Fruit fly (Drosophila melanogaster) whole organism, embryonic: Measurements from ENCODE around the gene CG10602.

ENCODE experiments used
- Atf6 ChIP-seq: fragments of 200-800 bp; sonication (Bioruptor generic); IDR thresholded peaks from 2 replicates; pipeline ENCODE4 v1.3.6; 2022; ENCODE audit warnings: missing biosample characterization, missing genetic modification characterization
- Awh ChIP-seq: fragments of 200-800 bp; sonication (Bioruptor generic); IDR thresholded peaks from 2 replicates; pipeline ENCODE4, ENCODE4 v1.3.6; 2022; ENCODE audit warnings: missing biosample characterization, missing genetic modification characterization
- CG11504 ChIP-seq: fragments of 200-800 bp; sonication (Bioruptor generic); optimal IDR thresholded peaks from 3 replicates; lab custom pipeline; 2019; ENCODE audit warnings: missing biosample characterization, mild to moderate bottlenecking, missing genetic modification characterization, moderate library complexity
- CG12155 ChIP-seq: fragments of 200-800 bp; sonication (Bioruptor generic); optimal IDR thresholded peaks from 3 replicates; lab custom pipeline; 2016; ENCODE audit warnings: missing biosample characterization, missing genetic modification characterization
- CG14441 ChIP-seq: fragments of 200-800 bp; sonication (Bioruptor generic); IDR thresholded peaks from 2 replicates; pipeline ENCODE4 v1.3.6; 2022; ENCODE audit warnings: missing biosample characterization, missing genetic modification characterization
- CG14667 ChIP-seq: fragments of 200-800 bp; sonication (Bioruptor generic); IDR thresholded peaks from 2 replicates; pipeline ENCODE4 v1.3.6; 2022; ENCODE audit warnings: missing biosample characterization, missing genetic modification characterization
- CG14710 ChIP-seq: fragments of 200-800 bp; sonication (Bioruptor generic); optimal IDR thresholded peaks from 3 replicates; lab custom pipeline; 2019; ENCODE audit warnings: missing biosample characterization, mild to moderate bottlenecking, missing genetic modification characterization, moderate library complexity
- CG15269 ChIP-seq: fragments of 200-800 bp; sonication (Bioruptor generic); optimal IDR thresholded peaks from 2 replicates; lab custom pipeline; 2018; ENCODE audit warnings: missing biosample characterization, mild to moderate bottlenecking, missing genetic modification characterization, moderate library complexity
- CG16813 ChIP-seq: fragments of 200-800 bp; sonication (Bioruptor generic); IDR thresholded peaks from 3 replicates; pipeline ENCODE4 v1.3.6; 2022; ENCODE audit warnings: missing biosample characterization, missing genetic modification characterization; ENCODE audit not compliant: partially characterized antibody
- CG16863 ChIP-seq: fragments of 200-800 bp; sonication (Bioruptor generic); optimal IDR thresholded peaks from 3 replicates; lab custom pipeline; 2016; ENCODE audit warnings: missing biosample characterization, missing genetic modification characterization
- CG17829 ChIP-seq: fragments of 200-800 bp; optimal IDR thresholded peaks from 2 replicates; lab custom pipeline; 2019; ENCODE audit warnings: missing biosample characterization, mild to moderate bottlenecking, missing genetic modification characterization, moderate library complexity
- CG1832 ChIP-seq: fragments of 200-800 bp; sonication (Bioruptor generic); optimal IDR thresholded peaks from 2 replicates; lab custom pipeline; 2017; ENCODE audit warnings: missing biosample characterization, mild to moderate bottlenecking, missing genetic modification characterization, inconsistent platforms
- CG2712 ChIP-seq: fragments of 200-800 bp; optimal IDR thresholded peaks from 3 replicates; lab custom pipeline; 2019; ENCODE audit warnings: missing biosample characterization, mild to moderate bottlenecking, missing genetic modification characterization, moderate library complexity
- CG30431 ChIP-seq: fragments of 200-800 bp; sonication (Bioruptor generic); optimal IDR thresholded peaks from 2 replicates; lab custom pipeline; 2017; ENCODE audit warnings: missing biosample characterization, missing genetic modification characterization
- CG31441 ChIP-seq: fragments of 200-800 bp; sonication (Bioruptor generic); IDR thresholded peaks from 2 replicates; pipeline ENCODE4 v1.3.6; 2022; ENCODE audit warnings: missing biosample characterization, missing genetic modification characterization
- CG3838 ChIP-seq: fragments of 200-800 bp; sonication (Bioruptor generic); optimal IDR thresholded peaks from 3 replicates; lab custom pipeline; 2016; ENCODE audit warnings: missing biosample characterization, missing genetic modification characterization
- CG6654 ChIP-seq: fragments of 200-800 bp; sonication (Bioruptor generic); optimal IDR thresholded peaks from 2 replicates; lab custom pipeline; 2017; ENCODE audit warnings: missing biosample characterization, mild to moderate bottlenecking, missing genetic modification characterization
- CG6765 ChIP-seq: fragments of 200-800 bp; sonication (Bioruptor generic); optimal IDR thresholded peaks from 3 replicates; lab custom pipeline; 2017; ENCODE audit warnings: missing biosample characterization, mild to moderate bottlenecking, missing genetic modification characterization
- CG7372 ChIP-seq: fragments of 200-800 bp; sonication (Bioruptor generic); IDR thresholded peaks from 2 replicates; pipeline ENCODE4 v1.3.6; 2022; ENCODE audit warnings: missing biosample characterization, missing genetic modification characterization
- CG7839 ChIP-seq: fragments of 200-800 bp; sonication (Bioruptor generic); optimal IDR thresholded peaks from 3 replicates; lab custom pipeline; 2018; ENCODE audit warnings: missing biosample characterization, mild to moderate bottlenecking, missing genetic modification characterization, moderate library complexity
- CG8478 ChIP-seq: fragments of >200 bp; optimal IDR thresholded peaks from 2 replicates; lab custom pipeline; 2018
- Dip3 ChIP-seq: fragments of 200-800 bp; sonication (Bioruptor generic); optimal IDR thresholded peaks from 3 replicates; lab custom pipeline; 2016; ENCODE audit warnings: missing biosample characterization, missing genetic modification characterization
- HLH54F ChIP-seq: fragments of 200-800 bp; sonication (Bioruptor generic); optimal IDR thresholded peaks from 3 replicates; lab custom pipeline; 2016; ENCODE audit warnings: missing biosample characterization, missing genetic modification characterization
- HLHmδ ChIP-seq: fragments of 200-800 bp; sonication (Bioruptor generic); optimal IDR thresholded peaks from 2 replicates; lab custom pipeline; 2018; ENCODE audit warnings: missing biosample characterization, mild to moderate bottlenecking, missing genetic modification characterization, moderate library complexity
- HmgZ ChIP-seq: fragments of 200-800 bp; sonication (Bioruptor generic); optimal IDR thresholded peaks from 2 replicates; lab custom pipeline; 2018; ENCODE audit warnings: missing biosample characterization, mild to moderate bottlenecking, missing genetic modification characterization
- Hr3 ChIP-seq: fragments of 200-800 bp; sonication (Bioruptor generic); optimal IDR thresholded peaks from 3 replicates; lab custom pipeline; 2016; ENCODE audit warnings: missing biosample characterization, missing genetic modification characterization
- PHDP ChIP-seq: fragments of 200-800 bp; sonication (Bioruptor generic); optimal IDR thresholded peaks from 3 replicates; lab custom pipeline; 2018; ENCODE audit warnings: missing biosample characterization, mild to moderate bottlenecking, missing genetic modification characterization, moderate library complexity
- Ptx1 ChIP-seq: fragments of 200-800 bp; sonication (Bioruptor generic); IDR thresholded peaks from 2 replicates; pipeline ENCODE4 v1.3.6; 2022; ENCODE audit warnings: missing biosample characterization, missing genetic modification characterization
- Sry-β ChIP-seq: fragments of 200-800 bp; sonication (Bioruptor generic); optimal IDR thresholded peaks from 2 replicates; lab custom pipeline; 2018; ENCODE audit warnings: missing biosample characterization, mild to moderate bottlenecking, missing genetic modification characterization, moderate library complexity
- Usf ChIP-seq: fragments of 200-800 bp; sonication (Bioruptor generic); optimal IDR thresholded peaks from 2 replicates; lab custom pipeline; 2017; ENCODE audit warnings: missing genotype, missing biosample characterization, missing genetic modification characterization
- Vsx1 ChIP-seq: fragments of 200-800 bp; sonication (Bioruptor generic); optimal IDR thresholded peaks from 2 replicates; lab custom pipeline; 2017; ENCODE audit warnings: missing biosample characterization, mild to moderate bottlenecking, missing genetic modification characterization, missing genetic modification reagents
- aop ChIP-seq: fragments of 200-800 bp; sonication (Bioruptor generic); IDR thresholded peaks from 2 replicates; pipeline ENCODE4 v1.3.6; 2022; ENCODE audit warnings: missing biosample characterization, missing genetic modification characterization
- croc ChIP-seq: fragments of 200-800 bp; sonication (Bioruptor generic); conservative IDR thresholded peaks from 3 replicates; pipeline ENCODE4 v1.3.6; 2022; ENCODE audit warnings: missing biosample characterization, missing genetic modification characterization
- dmrt99B ChIP-seq: fragments of 200-800 bp; sonication (Bioruptor generic); optimal IDR thresholded peaks from 2 replicates; lab custom pipeline; 2018; ENCODE audit warnings: missing biosample characterization, mild to moderate bottlenecking, missing genetic modification characterization, moderate library complexity
- ems ChIP-seq: fragments of 200-800 bp; sonication (Bioruptor generic); optimal IDR thresholded peaks from 3 replicates; lab custom pipeline; 2016; ENCODE audit warnings: missing biosample characterization, missing genetic modification characterization
- ewg ChIP-seq: fragments of 200-800 bp; sonication (Bioruptor generic); optimal IDR thresholded peaks from 3 replicates; lab custom pipeline; 2017; ENCODE audit warnings: mild to moderate bottlenecking, missing biosample characterization, missing genetic modification reagents, missing genetic modification characterization
- fd96Cb ChIP-seq: fragments of 200-800 bp; sonication (Bioruptor generic); optimal IDR thresholded peaks from 2 replicates; lab custom pipeline; 2018; ENCODE audit warnings: missing biosample characterization, mild to moderate bottlenecking, missing genetic modification characterization, moderate library complexity
- hkb ChIP-seq, 2 experiments: fragments of 200-800 bp in 1 of 2; fragments of >200 bp in 1 of 2; sonication (Bioruptor generic) in 1 of 2; IDR thresholded peaks in 1 of 2; optimal IDR thresholded peaks in 1 of 2; 2 replicates each; pipeline versions ENCODE4 v1.3.6 to Lab custom; 2017 to 2022; ENCODE audit warnings: missing biosample characterization in 1 of 2, missing genetic modification characterization in 1 of 2
- inv ChIP-seq: fragments of 200-800 bp; sonication (Bioruptor generic); IDR thresholded peaks from 2 replicates; pipeline ENCODE4 v1.3.6; 2022; ENCODE audit warnings: missing biosample characterization, missing genetic modification characterization; ENCODE audit not compliant: partially characterized antibody
- jumu ChIP-seq: fragments of 200-800 bp; sonication (Bioruptor generic); optimal IDR thresholded peaks from 3 replicates; lab custom pipeline; 2016; ENCODE audit warnings: missing biosample characterization, missing genetic modification characterization
- nau ChIP-seq: fragments of 200-800 bp; sonication (Bioruptor generic); optimal IDR thresholded peaks from 3 replicates; lab custom pipeline; 2017; ENCODE audit warnings: missing biosample characterization, mild to moderate bottlenecking, missing genetic modification characterization, missing genetic modification reagents
- org-1 ChIP-seq: fragments of 200-800 bp; sonication (Bioruptor generic); optimal IDR thresholded peaks from 2 replicates; lab custom pipeline; 2017; ENCODE audit warnings: missing biosample characterization, missing genetic modification characterization
- peb ChIP-seq: fragments of 200-800 bp; sonication (Bioruptor generic); IDR thresholded peaks from 2 replicates; pipeline ENCODE4 v1.3.6; 2022; ENCODE audit warnings: missing biosample characterization, missing genetic modification characterization
- scrt ChIP-seq: fragments of 200-800 bp; sonication (Bioruptor generic); optimal IDR thresholded peaks from 2 replicates; lab custom pipeline; 2018; ENCODE audit warnings: missing biosample characterization, mild to moderate bottlenecking, missing genetic modification characterization, moderate library complexity
- sens-2 ChIP-seq: fragments of 200-800 bp; sonication (Bioruptor generic); IDR thresholded peaks from 2 replicates; pipeline ENCODE4 v1.3.6; 2022; ENCODE audit warnings: missing biosample characterization, missing genetic modification characterization
- ssp ChIP-seq: fragments of 200-800 bp; sonication (Bioruptor generic); IDR thresholded peaks from 2 replicates; pipeline ENCODE4 v1.3.6; 2022; ENCODE audit warnings: missing biosample characterization, missing genetic modification characterization
- tin ChIP-seq: fragments of 200-800 bp; sonication (Bioruptor generic); optimal IDR thresholded peaks from 3 replicates; lab custom pipeline; 2016; ENCODE audit warnings: missing biosample characterization, missing genetic modification characterization
- tx ChIP-seq: fragments of 200-800 bp; sonication (Bioruptor generic); optimal IDR thresholded peaks from 2 replicates; lab custom pipeline; 2016; ENCODE audit warnings: missing biosample characterization, missing genetic modification characterization

The CG10602 gene

DNA sequence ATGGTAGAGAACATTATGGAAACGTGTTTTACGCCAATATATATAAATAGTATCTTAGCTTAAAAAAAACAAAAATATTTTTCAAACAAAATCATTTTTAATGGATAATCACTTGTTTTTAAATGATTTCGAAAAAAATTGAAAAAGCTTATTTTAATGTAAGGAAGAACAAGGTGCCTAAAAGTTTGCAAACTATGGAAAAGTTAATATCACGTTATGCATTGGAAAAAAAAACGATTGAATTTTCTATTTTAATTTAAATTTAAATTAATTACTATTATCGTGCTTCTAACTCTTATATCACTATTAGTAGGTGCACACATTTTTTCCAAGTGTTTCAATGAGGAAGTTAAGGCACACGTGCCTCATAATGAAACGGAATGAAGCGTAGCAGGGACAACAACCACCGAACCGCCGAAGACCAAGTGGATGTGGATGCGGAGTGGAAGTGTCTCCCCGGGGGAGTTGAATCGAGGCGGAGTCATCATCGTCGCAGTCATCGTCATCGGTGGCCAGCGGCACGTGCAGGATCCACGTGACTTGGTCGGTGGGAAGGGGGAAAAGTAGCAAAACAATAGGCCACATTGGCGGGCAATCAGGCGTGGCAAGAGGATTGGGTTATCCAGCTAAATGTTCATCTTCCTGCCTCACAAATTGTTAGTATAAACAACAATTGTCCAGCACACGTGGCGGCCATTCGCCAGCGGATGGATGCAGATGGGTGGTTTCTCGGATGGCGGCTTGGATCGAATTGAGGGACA, 38.0 kb upstream of the CG10602 start (continued):
- TF ChIP-seq CG2712 (tag; lab: Kevin White, UChicago) (peak; percentile 50), CG11504 (tag; lab: Kevin White, UChicago) (peak; percentile 56), HLHmδ (GFP tag; lab: Kevin White, UChicago) (no peak), CG15269 (no peak), fd96Cb (tag; lab: Kevin White, UChicago) (peak; percentile 30), croc (GFP tag; lab: Robert Waterston, UW) (no peak), ewg (GFP tag; lab: Kevin White, UChicago) (no peak), ems (GFP tag; lab: Kevin White, UChicago) (no peak), CG6654 (GFP tag; lab: Kevin White, UChicago) (no peak), scrt (no peak), CG7839 (tag; lab: Kevin White, UChicago) (peak; percentile 4), CG16863 (GFP tag; lab: Kevin White, UChicago) (no peak), nau (no peak), peb (GFP tag; lab: Robert Waterston, UW) (no peak), CG14667 (GFP tag; lab: Robert Waterston, UW) (no peak), CG17829 (peak; percentile 25), CG1832 (no peak), Usf (GFP tag; lab: Kevin White, UChicago) (no peak), dmrt99B (peak; percentile 42), Vsx1 (GFP tag; lab: Kevin White, UChicago) (no peak), ssp (GFP tag; lab: Robert Waterston, UW) (no peak), sens-2 (GFP tag; lab: Robert Waterston, UW) (no peak), HLH54F (GFP tag; lab: Kevin White, UChicago) (no peak), CG30431 (GFP tag; lab: Kevin White, UChicago) (no peak), tx (GFP tag; lab: Kevin White, UChicago) (no peak), CG8478 (no peak), Awh (GFP tag; lab: Robert Waterston, UW) (no peak), CG16813 (GFP tag; lab: Robert Waterston, UW) (no peak), Sry-β (GFP tag; lab: Kevin White, UChicago) (no peak), HmgZ (tag; lab: Kevin White, UChicago) (no peak), Dip3 (no peak), CG7372 (no peak), org-1 (GFP tag; lab: Kevin White, UChicago) (no peak), CG14710 (tag; lab: Kevin White, UChicago) (peak; percentile 51), CG3838 (GFP tag; lab: Kevin White, UChicago) (no peak), Hr3 (GFP tag; lab: Kevin White, UChicago) (peak; percentile 7), hkb (optimal IDR thresholded peaks at IDR 0.05; lab: Kevin White, UChicago) (no peak), hkb (GFP tag; IDR thresholded peaks at IDR 0.05; lab: Robert Waterston, UW) (no peak), CG12155 (GFP tag; lab: Kevin White, UChicago) (no peak), tin (GFP tag; lab: Kevin White, UChicago) (no peak), Atf6 (GFP tag; lab: Robert Waterston, UW) (no peak), inv (no peak), PHDP (no peak), CG14441 (GFP tag; lab: Robert Waterston, UW) (no peak), aop (GFP tag; lab: Robert Waterston, UW) (no peak), CG31441 (GFP tag; lab: Robert Waterston, UW) (peak; percentile 63), jumu (no peak), Ptx1 (no peak), CG6765 (no peak)
